Worm (Caenorhabditis elegans): Measurements from ENCODE around the gene mcm-5.

ce11 chrIII:4242225-4242862 is 48.7 kb downstream of the mcm-5 start, which contains the start of gene F43C1.7:
- TF ChIP-seq athp-1 (tag; optimal IDR thresholded peaks at IDR 0.05) (no peak), nhr-27 (tag; optimal IDR thresholded peaks at IDR 0.05) (no peak), ztf-26 (tag; optimal IDR thresholded peaks at IDR 0.05) (no peak), K11D2.4 (GFP tag; IDR thresholded peaks at IDR 0.05) (no peak), ama-1 (optimal IDR thresholded peaks at IDR 0.05) (no peak), ama-1 (GFP tag; optimal IDR thresholded peaks at IDR 0.05) (no peak), Y53F4B.3 (GFP tag; IDR thresholded peaks at IDR 0.05) (no peak), sea-2 (GFP tag; IDR thresholded peaks at IDR 0.05) (no peak), F57C9.4 (tag; optimal IDR thresholded peaks at IDR 0.05) (no peak), ZK185.1 (tag; optimal IDR thresholded peaks at IDR 0.05; ENCODE audit: poor library complexity, severe bottlenecking) (no peak), tbx-9 (tag; optimal IDR thresholded peaks at IDR 0.05; ENCODE audit: borderline replicate concordance) (no peak), hlh-12 (tag; optimal IDR thresholded peaks at IDR 0.05) (no peak), ztf-18 (tag; optimal IDR thresholded peaks at IDR 0.05) (no peak), rec-8 (tag; optimal IDR thresholded peaks at IDR 0.05) (no peak)

Data from whole organism, young adult.